Worm (Caenorhabditis elegans) whole organism, late embryonic: Measurements from ENCODE around the gene capg-2.

Experiments used
- dmd-4 ChIP-seq: sonication (generic microtip); optimal IDR thresholded peaks from 2 replicates; lab custom pipeline; 2016; ENCODE audit warnings: borderline replicate concordance, missing genetic modification characterization, missing compliant biosample characterization
- dve-1 ChIP-seq: sonication (generic microtip); optimal IDR thresholded peaks from 2 replicates; lab custom pipeline; 2017; ENCODE audit warnings: antibody characterized with exemption, mild to moderate bottlenecking, missing genetic modification characterization, missing compliant biosample characterization
- fkh-10 ChIP-seq: fragments of 150-350 bp; optimal IDR thresholded peaks from 2 replicates; lab custom pipeline; 2014; ENCODE audit warnings: missing biosample characterization, missing genetic modification reagents, missing genetic modification characterization
- lim-6 ChIP-seq: sonication (generic microtip); optimal IDR thresholded peaks from 2 replicates; lab custom pipeline; 2016; ENCODE audit warnings: missing genetic modification characterization, missing compliant biosample characterization
- pqm-1 ChIP-seq: sonication (generic microtip); optimal IDR thresholded peaks from 2 replicates; lab custom pipeline; 2016; ENCODE audit warnings: missing genetic modification characterization, missing compliant biosample characterization
- rnt-1 ChIP-seq: sonication (generic microtip); optimal IDR thresholded peaks from 2 replicates; lab custom pipeline; 2016; ENCODE audit warnings: missing genetic modification characterization, missing compliant biosample characterization

DNA sequence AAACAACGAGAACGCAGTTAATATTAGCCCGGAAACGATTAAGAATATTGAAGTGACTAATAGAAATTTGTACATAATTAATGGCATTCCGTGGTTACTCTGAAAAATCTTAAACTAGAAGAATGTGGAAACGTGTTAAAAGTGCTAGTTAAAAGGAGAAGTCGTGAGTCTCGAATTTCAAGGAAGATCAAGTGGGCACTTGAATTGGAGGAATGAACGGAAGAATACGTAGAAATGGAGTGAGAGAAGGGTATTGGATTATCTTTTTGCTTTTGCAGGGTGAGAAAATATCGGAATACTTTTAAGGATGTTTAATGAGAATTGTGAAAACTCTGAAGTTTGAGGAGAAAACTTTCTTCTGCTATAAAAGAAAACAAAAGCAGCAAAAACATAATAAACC, 38.6 kb downstream of the capg-2 start, which contains the start of gene hpo-30:
- TF ChIP-seq dve-1 (tag; lab: Kevin White, UChicago): no peak
- TF ChIP-seq dmd-4: no peak
- no peak for TF ChIP-seq fkh-10 (GFP tag; lab: Kevin White, UChicago)
- no peak for TF ChIP-seq pqm-1 (tag; lab: Kevin White, UChicago)
- TF ChIP-seq lim-6: no peak
- no peak for TF ChIP-seq rnt-1 (tag; lab: Kevin White, UChicago)
